Worm (Caenorhabditis elegans) whole organism, L4 larva: ENCODE data around the gene W10G11.1.

Experiments
- D1046.2 ChIP-seq: fragments of 200-800 bp; sonication (Bioruptor generic); IDR thresholded peaks from 2 replicates; pipeline ENCODE4 v1.3.6; 2022; ENCODE audit warnings: missing genetic modification characterization, missing compliant biosample characterization
- F49E8.2 ChIP-seq: sonication (generic microtip); optimal IDR thresholded peaks from 2 replicates; lab custom pipeline; 2016; ENCODE audit warnings: missing compliant biosample characterization, mild to moderate bottlenecking, missing genetic modification characterization, borderline replicate concordance
- T20F7.1 ChIP-seq: fragments of 200-800 bp; sonication (Bioruptor generic); optimal IDR thresholded peaks from 2 replicates; lab custom pipeline; 2018; ENCODE audit warnings: mild to moderate bottlenecking, missing genetic modification characterization, missing compliant biosample characterization
- T26A8.4 ChIP-seq: fragments of 200-800 bp; sonication (Bioruptor generic); IDR thresholded peaks from 2 replicates; pipeline ENCODE4 v1.3.6; 2022; ENCODE audit warnings: missing genetic modification characterization, missing compliant biosample characterization
- ZK546.5 ChIP-seq, 2 experiments: sonication (generic microtip); optimal IDR thresholded peaks; 2 replicates each; lab custom pipeline; 2017; ENCODE audit warnings: missing biosample characterization in 2 of 2, missing genetic modification characterization in 2 of 2
- aha-1 ChIP-seq: fragments of 150-350 bp; peaks from one replicate; lab custom pipeline; 2014; ENCODE audit warnings: missing biosample characterization, missing genetic modification characterization
- aly-2 ChIP-seq: sonication (generic microtip); optimal IDR thresholded peaks from 2 replicates; lab custom pipeline; 2018; ENCODE audit warnings: missing biosample characterization, missing genetic modification characterization
- ceh-44 ChIP-seq: fragments of 200-800 bp; sonication (Bioruptor generic); IDR thresholded peaks from 2 replicates; pipeline ENCODE4 v1.3.6; 2022; ENCODE audit warnings: missing genetic modification reagents, missing genetic modification characterization, missing compliant biosample characterization
- ceh-62 ChIP-seq: sonication (generic microtip); optimal IDR thresholded peaks from 2 replicates; lab custom pipeline; 2017; ENCODE audit warnings: missing biosample characterization, missing genetic modification characterization
- daf-12 ChIP-seq: fragments of 150-350 bp; optimal IDR thresholded peaks from 2 replicates; lab custom pipeline; 2014; ENCODE audit warnings: missing biosample characterization, missing genetic modification reagents, missing genetic modification characterization
- dmd-6 ChIP-seq: fragments of 200-800 bp; sonication (Bioruptor generic); IDR thresholded peaks from 2 replicates; pipeline ENCODE4 v1.3.6; 2022; ENCODE audit warnings: missing genetic modification reagents, missing genetic modification characterization, missing compliant biosample characterization
- dpl-1 ChIP-seq: fragments of 150-350 bp; optimal IDR thresholded peaks from 2 replicates; lab custom pipeline; 2014; ENCODE audit warnings: missing biosample characterization, missing genetic modification reagents, missing genetic modification characterization
- egl-27 ChIP-seq: sonication (generic microtip); optimal IDR thresholded peaks from 3 replicates; lab custom pipeline; 2017; ENCODE audit warnings: missing biosample characterization, missing genetic modification reagents, missing genetic modification characterization
- egl-43 ChIP-seq: fragments of 200-800 bp; sonication (Bioruptor generic); IDR thresholded peaks from 2 replicates; pipeline ENCODE4 v1.3.6; 2022; ENCODE audit warnings: missing genetic modification reagents, missing genetic modification characterization, missing compliant biosample characterization
- hif-1 ChIP-seq, 2 experiments: sonication (generic microtip); optimal IDR thresholded peaks; 2 replicates each; lab custom pipeline; 2016 to 2017; ENCODE audit warnings: missing compliant biosample characterization in 2 of 2, missing genetic modification characterization in 2 of 2, missing genetic modification reagents in 2 of 2, missing genotype in 2 of 2, mild to moderate bottlenecking in 1 of 2
- hmg-1.1 ChIP-seq: fragments of 200-800 bp; sonication (Bioruptor generic); IDR thresholded peaks from 2 replicates; pipeline ENCODE4 v1.3.6; 2022; ENCODE audit warnings: missing genetic modification reagents, missing genetic modification characterization, missing compliant biosample characterization
- lin-15B ChIP-seq: fragments of 150-350 bp; sonication (generic microtip); optimal IDR thresholded peaks from 3 replicates; lab custom pipeline; 2014; ENCODE audit warnings: missing biosample characterization, missing genetic modification characterization
- lin-29 ChIP-seq: fragments of 200-800 bp; sonication (Bioruptor generic); IDR thresholded peaks from 2 replicates; pipeline ENCODE4 v1.3.6; 2022; ENCODE audit warnings: missing genetic modification reagents, missing genetic modification characterization, missing compliant biosample characterization
- lin-38 ChIP-seq: fragments of 200-800 bp; sonication (Bioruptor generic); IDR thresholded peaks from 2 replicates; pipeline ENCODE4 v1.3.6; 2022; ENCODE audit warnings: missing genetic modification reagents, missing genetic modification characterization, missing compliant biosample characterization
- lir-3 ChIP-seq: sonication (generic microtip); optimal IDR thresholded peaks from 2 replicates; lab custom pipeline; 2016; ENCODE audit warnings: mild to moderate bottlenecking, missing genetic modification characterization, missing compliant biosample characterization
- madf-9 ChIP-seq: fragments of 200-800 bp; sonication (Bioruptor generic); conservative IDR thresholded peaks from 2 replicates; pipeline ENCODE4 v1.3.6; 2022; ENCODE audit warnings: missing genetic modification reagents, missing genetic modification characterization, missing compliant biosample characterization
- mdl-1 ChIP-seq, 2 experiments: fragments of 150-350 bp in 1 of 2; sonication (generic microtip) in 1 of 2; optimal IDR thresholded peaks; 2 replicates each; lab custom pipeline; 2014 to 2017; ENCODE audit warnings: missing biosample characterization in 2 of 2, missing genetic modification characterization in 2 of 2
- nhr-102 ChIP-seq: sonication (generic microtip); optimal IDR thresholded peaks from 2 replicates; lab custom pipeline; 2016; ENCODE audit warnings: mild to moderate bottlenecking, missing genetic modification characterization, moderate library complexity, missing compliant biosample characterization
- nhr-77 ChIP-seq: fragments of 150-350 bp; optimal IDR thresholded peaks from 2 replicates; lab custom pipeline; 2014; ENCODE audit warnings: missing biosample characterization, missing genetic modification characterization
- rbr-2 ChIP-seq: sonication (generic microtip); optimal IDR thresholded peaks from 2 replicates; lab custom pipeline; 2016; ENCODE audit warnings: missing genotype, missing genetic modification characterization, missing compliant biosample characterization
- sdz-12 ChIP-seq: fragments of 200-800 bp; sonication (Bioruptor generic); optimal IDR thresholded peaks from 2 replicates; lab custom pipeline; 2018; ENCODE audit warnings: mild to moderate bottlenecking, missing genetic modification characterization, missing compliant biosample characterization
- set-16 ChIP-seq: fragments of 200-800 bp; sonication (Bioruptor generic); IDR thresholded peaks from 2 replicates; pipeline ENCODE4 v1.3.6; 2022; ENCODE audit warnings: missing genetic modification reagents, missing genetic modification characterization, missing compliant biosample characterization
- skn-1 ChIP-seq: fragments of 150-350 bp; optimal IDR thresholded peaks from 2 replicates; lab custom pipeline; 2014; ENCODE audit warnings: missing biosample characterization, missing genetic modification characterization
- spr-1 ChIP-seq: sonication (generic microtip); optimal IDR thresholded peaks from 2 replicates; lab custom pipeline; 2016; ENCODE audit warnings: mild to moderate bottlenecking, missing genetic modification characterization, missing compliant biosample characterization
- spr-3 ChIP-seq: fragments of 200-800 bp; sonication (Bioruptor generic); optimal IDR thresholded peaks from 2 replicates; lab custom pipeline; 2018; ENCODE audit warnings: mild to moderate bottlenecking, missing genetic modification characterization, missing compliant biosample characterization
- tag-97 ChIP-seq: fragments of 200-800 bp; sonication (Bioruptor generic); IDR thresholded peaks from 2 replicates; pipeline ENCODE4 v1.3.6; 2022; ENCODE audit warnings: missing genetic modification characterization, missing compliant biosample characterization
- tra-1 ChIP-seq: fragments of 200-800 bp; sonication (Bioruptor generic); IDR thresholded peaks from 2 replicates; pipeline ENCODE4 v1.3.6; 2022; ENCODE audit warnings: missing genetic modification reagents, missing genetic modification characterization, missing compliant biosample characterization
- unc-130 ChIP-seq: sonication (generic microtip); optimal IDR thresholded peaks from 2 replicates; lab custom pipeline; 2016; ENCODE audit warnings: missing genetic modification reagents, missing genetic modification characterization, missing compliant biosample characterization
- unc-62 ChIP-seq, 3 experiments: fragments of 150-350 bp in 1 of 3; sonication (generic microtip); optimal IDR thresholded peaks in 2 of 3; peaks in 1 of 3; 1 replicate in 1 of 3; 2 replicates in 2 of 3; lab custom pipeline; 2014 to 2017; ENCODE audit warnings: missing biosample characterization in 3 of 3, missing genetic modification characterization in 3 of 3, missing genetic modification reagents in 3 of 3, missing genotype in 1 of 3
- zfp-2 ChIP-seq: sonication (generic microtip); optimal IDR thresholded peaks from 2 replicates; lab custom pipeline; 2016; ENCODE audit warnings: mild to moderate bottlenecking, missing genetic modification characterization, missing compliant biosample characterization
- zfp-3 ChIP-seq: fragments of 200-800 bp; sonication (Bioruptor generic); conservative IDR thresholded peaks from 2 replicates; pipeline ENCODE4 v1.3.6; 2022; ENCODE audit warnings: missing genetic modification reagents, missing genetic modification characterization, missing compliant biosample characterization
- zip-11 ChIP-seq: fragments of 200-800 bp; sonication (Bioruptor generic); IDR thresholded peaks from 2 replicates; pipeline ENCODE4 v1.3.6; 2022; ENCODE audit warnings: missing genetic modification characterization, missing compliant biosample characterization

Gene W10G11.1

DNA sequence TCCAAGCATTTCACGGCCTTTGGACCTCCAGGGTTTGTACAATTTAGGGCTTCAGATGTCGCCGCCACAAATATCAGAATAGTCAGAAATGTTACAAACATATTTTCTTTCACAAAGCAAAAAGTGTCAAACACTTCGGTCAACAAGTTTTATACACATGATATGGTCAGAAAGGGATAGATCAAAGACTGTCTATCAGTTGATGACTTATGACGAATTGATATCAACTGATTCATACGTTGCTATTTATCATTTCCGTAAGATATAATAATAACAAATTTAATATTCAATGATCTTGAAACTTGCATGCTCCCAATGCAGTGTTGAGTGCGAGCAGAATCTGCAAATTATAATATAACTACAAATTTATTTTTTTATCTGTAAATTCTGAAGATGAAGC lies at the start of gene W10G11.1:
W10G11.1 (minus strand) TSS at position 101 of the 400 bp plus-strand sequence.
- TF ChIP-seq dmd-6 (GFP tag; lab: Robert Waterston, UW) (no peak), rbr-2 (tag; lab: Kevin White, UChicago) (no peak), lin-15B (no peak), nhr-77 (tag; lab: Kevin White, UChicago) (no peak), egl-27 (tag; lab: Kevin White, UChicago) (no peak), sdz-12 (no peak), spr-1 (tag; lab: Kevin White, UChicago) (no peak), ZK546.5 (tag; optimal IDR thresholded peaks at IDR 0.05; lab: Kevin White, UChicago) (no peak), F49E8.2 (tag; lab: Kevin White, UChicago) (no peak), dpl-1 (GFP tag; lab: Kevin White, UChicago) (no peak), lin-38 (GFP tag; lab: Robert Waterston, UW) (no peak), egl-43 (GFP tag; lab: Robert Waterston, UW) (no peak), aha-1 (tag; lab: Kevin White, UChicago) (no peak), mdl-1 (tag; optimal IDR thresholded peaks at IDR 0.05; lab: Kevin White, UChicago) (no peak), tra-1 (no peak), unc-62 (GFP tag; optimal IDR thresholded peaks at IDR 0.05 in 1 of 2; lab: Kevin White, UChicago) (no peak), unc-62 (tag; optimal IDR thresholded peaks at IDR 0.05; lab: Kevin White, UChicago) (no peak), hmg-1.1 (GFP tag; lab: Robert Waterston, UW) (no peak)

DNA sequence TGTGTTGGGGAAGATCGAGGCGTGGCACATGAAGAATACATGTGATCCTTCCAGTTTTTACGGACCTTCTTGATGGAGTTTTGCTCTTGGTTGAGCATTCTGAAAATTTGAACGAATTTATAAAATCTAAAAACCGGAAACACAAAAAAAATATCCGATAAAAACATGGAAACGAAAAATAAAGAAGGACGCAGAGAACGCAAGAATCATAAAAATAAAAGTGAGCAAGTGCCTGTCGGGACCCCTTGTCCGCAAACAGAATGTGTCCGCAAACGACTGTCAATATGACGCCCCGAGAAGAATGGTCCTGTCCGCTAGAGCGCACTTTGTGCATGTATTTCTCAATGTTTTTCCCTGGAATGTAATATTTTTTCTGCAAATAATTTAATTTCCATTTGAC lies 49.3 kb upstream of the W10G11.1 start, which contains the start of gene Y49F6A.5:
Y49F6A.5 (minus strand) TSS at position 101 of the 400 bp plus-strand sequence.
- TF ChIP-seq T26A8.4 (GFP tag; lab: Robert Waterston, UW) (no peak), D1046.2 (GFP tag; lab: Robert Waterston, UW) (no peak), ceh-44 (no peak), lin-29 (no peak), unc-130 (GFP tag; lab: Kevin White, UChicago) (no peak), madf-9 (GFP tag; lab: Robert Waterston, UW) (no peak), daf-12 (tag; lab: Kevin White, UChicago) (no peak), aly-2 (tag; lab: Kevin White, UChicago) (no peak), aha-1 (tag; lab: Kevin White, UChicago) (no peak), zfp-3 (GFP tag; lab: Robert Waterston, UW) (no peak), tag-97 (no peak), ceh-62 (tag; lab: Kevin White, UChicago) (no peak), T20F7.1 (GFP tag; lab: Kevin White, UChicago) (no peak), skn-1 (tag; lab: Kevin White, UChicago) (no peak), zip-11 (GFP tag; lab: Robert Waterston, UW) (no peak), nhr-102 (tag; lab: Kevin White, UChicago) (no peak)
- TF ChIP-seq, all 104 proteins: peak for 0

- TF ChIP-seq aly-2 (tag; lab: Kevin White, UChicago) = no peak
- peak; percentile 76 for TF ChIP-seq set-16 (GFP tag; lab: Robert Waterston, UW)
- TF ChIP-seq, all 104 proteins: peak for 1
These were observed 44.1 kb upstream of the W10G11.1 start for ce11 chrII:3604578-3604977.

ce11 chrII:3598721-3599120 lies 38.2 kb upstream of the W10G11.1 start, which contains the start of gene Y49F6A.11:
Y49F6A.11 (minus strand) TSS chrII:3598821.
- TF ChIP-seq mdl-1 (tag; optimal IDR thresholded peaks at IDR 0.05; lab: Kevin White, UChicago) (no peak), egl-43 (GFP tag; lab: Robert Waterston, UW) (no peak), zfp-2 (tag; lab: Kevin White, UChicago) (no peak), spr-3 (GFP tag; lab: Kevin White, UChicago) (no peak), madf-9 (GFP tag; lab: Robert Waterston, UW) (no peak), lir-3 (tag; lab: Kevin White, UChicago) (no peak), D1046.2 (GFP tag; lab: Robert Waterston, UW) (no peak), hif-1 (tag; optimal IDR thresholded peaks at IDR 0.05; lab: Kevin White, UChicago) (no peak)
